Worm (Caenorhabditis elegans) whole organism, midembryonic: ENCODE data around the gene F08D12.4.

Source experiments
- T22C8.4 ChIP-seq: fragments of 200-800 bp; sonication (Bioruptor generic); IDR thresholded peaks from 2 replicates; pipeline ENCODE4 v1.3.6; 2022; ENCODE audit warnings: missing genetic modification characterization, missing compliant biosample characterization
- cog-1 ChIP-seq: sonication (generic microtip); optimal IDR thresholded peaks from 2 replicates; lab custom pipeline; 2016; ENCODE audit warnings: missing genetic modification characterization, missing compliant biosample characterization
- flt-1 ChIP-seq: fragments of 200-800 bp; sonication (Bioruptor generic); IDR thresholded peaks from 2 replicates; pipeline ENCODE4 v1.3.6; 2022; ENCODE audit warnings: missing genetic modification characterization, missing compliant biosample characterization
- klf-2 ChIP-seq: fragments of 200-800 bp; sonication (Bioruptor generic); conservative IDR thresholded peaks from 2 replicates; pipeline ENCODE4 v1.3.6; 2022; ENCODE audit warnings: missing genetic modification reagents, missing genetic modification characterization, missing compliant biosample characterization
- med-1 ChIP-seq: sonication (generic microtip); optimal IDR thresholded peaks from 2 replicates; lab custom pipeline; 2017; ENCODE audit warnings: missing genetic modification characterization, mild to moderate bottlenecking, missing compliant biosample characterization, antibody characterized with exemption, missing genetic modification reagents; ENCODE audit not compliant: insufficient read depth
- ref-1 ChIP-seq: fragments of 200-800 bp; sonication (Bioruptor generic); conservative IDR thresholded peaks from 2 replicates; pipeline ENCODE4 v1.3.6; 2022; ENCODE audit warnings: missing genetic modification reagents, missing genetic modification characterization, missing compliant biosample characterization
- tab-1 ChIP-seq: fragments of 200-800 bp; sonication (Bioruptor generic); IDR thresholded peaks from 2 replicates; pipeline ENCODE4 v1.3.6; 2022; ENCODE audit warnings: missing genetic modification characterization, missing compliant biosample characterization
- ztf-23 ChIP-seq: fragments of 200-800 bp; sonication (Bioruptor generic); IDR thresholded peaks from 2 replicates; pipeline ENCODE4 v1.3.6; 2022; ENCODE audit warnings: missing genetic modification reagents, missing genetic modification characterization, missing compliant biosample characterization
- ztf-29 ChIP-seq: fragments of 200-800 bp; sonication (Bioruptor generic); IDR thresholded peaks from 2 replicates; pipeline ENCODE4 v1.3.6; 2022; ENCODE audit warnings: missing genetic modification reagents, missing genetic modification characterization, missing compliant biosample characterization

The F08D12.4 gene

DNA sequence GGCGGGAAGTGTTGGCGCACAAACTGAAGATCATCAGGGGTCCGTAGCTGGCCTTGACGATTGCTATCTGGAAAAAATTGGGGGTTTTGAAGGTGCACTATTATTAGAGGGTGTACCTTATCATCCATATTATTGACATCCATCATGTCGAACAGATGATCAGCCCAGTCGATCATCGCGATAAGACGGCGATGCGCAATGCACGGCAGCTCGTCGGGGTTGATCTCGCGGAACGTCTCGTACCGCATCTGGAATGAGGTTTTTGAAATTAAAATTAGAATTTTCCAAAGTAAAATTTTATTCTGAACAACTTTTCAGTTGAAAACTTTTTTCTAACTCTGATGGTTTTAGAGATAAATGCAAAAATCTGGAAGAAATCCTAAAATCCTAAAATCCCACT lies 20.0 kb downstream of the F08D12.4 start:
- no peak for TF ChIP-seq ztf-23 (GFP tag; lab: Robert Waterston, UW)
- TF ChIP-seq flt-1, result no peak
- no peak for TF ChIP-seq ref-1
- TF ChIP-seq T22C8.4, result no peak
- no peak for TF ChIP-seq cog-1
- TF ChIP-seq tab-1 (GFP tag; lab: Robert Waterston, UW), result no peak
- TF ChIP-seq ztf-29, result no peak
- TF ChIP-seq klf-2, result no peak
- TF ChIP-seq med-1 (GFP tag; lab: Kevin White, UChicago), result no peak

DNA sequence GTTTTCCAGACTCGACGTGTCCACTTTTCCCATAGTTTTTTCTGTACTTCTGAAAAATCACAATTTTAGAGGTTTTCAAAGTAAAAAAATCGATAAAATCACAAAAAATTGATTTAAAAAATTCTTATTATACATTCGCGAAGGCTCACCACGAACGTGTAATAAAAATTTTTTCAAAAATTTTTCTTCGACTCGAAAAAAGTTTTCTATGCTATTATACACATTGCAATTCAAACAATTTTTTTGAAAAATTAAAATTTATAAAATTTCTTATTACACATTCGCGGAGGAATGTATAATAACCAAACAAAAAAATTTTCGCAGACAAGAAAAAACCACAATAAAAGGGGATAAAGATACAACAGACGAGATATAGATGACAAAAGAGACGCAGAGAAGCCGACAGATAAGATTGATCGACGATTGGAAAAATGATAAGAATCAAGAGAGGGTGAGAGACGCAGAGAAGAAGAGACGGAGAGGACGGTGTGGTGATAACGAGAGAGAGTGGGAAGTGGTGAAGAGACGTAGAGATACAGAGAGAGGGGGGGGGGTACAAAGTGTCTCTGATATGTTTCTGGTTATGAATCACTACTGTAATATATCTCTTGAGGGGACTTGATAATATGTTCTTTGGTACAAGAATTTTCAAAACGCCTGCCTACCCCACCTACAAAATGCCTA lies 22.7 kb downstream of the F08D12.4 start, which contains the start of gene nhr-119:
Gene nhr-119 (minus strand): TSS at position 51 of the 684 bp plus-strand sequence.
- TF ChIP-seq med-1 (GFP tag; lab: Kevin White, UChicago), result no peak
- peak; percentile 10 for TF ChIP-seq cog-1
- TF ChIP-seq ztf-29, result no peak

DNA sequence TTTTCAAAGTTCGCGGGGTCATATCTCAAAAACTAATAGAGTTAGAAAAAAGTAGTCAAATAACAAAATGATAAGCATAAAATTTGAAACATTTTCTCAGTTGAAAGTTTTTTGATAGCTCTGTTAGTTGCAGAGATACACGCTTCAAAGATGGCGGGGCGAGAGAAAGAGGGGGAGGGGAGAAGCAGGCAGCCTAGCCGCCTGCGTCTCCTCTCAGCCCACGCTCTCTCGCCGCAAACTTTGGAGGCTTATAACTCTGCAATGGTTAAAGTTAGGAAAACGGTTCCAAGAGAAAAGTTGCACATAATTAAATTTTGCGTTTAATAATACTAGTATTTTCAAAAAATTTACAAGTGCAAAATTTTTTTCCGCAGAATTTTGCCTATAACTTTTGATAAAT lies 23.8 kb downstream of the F08D12.4 start:
- TF ChIP-seq ztf-23 (GFP tag; lab: Robert Waterston, UW) (no peak), klf-2 (no peak), tab-1 (GFP tag; lab: Robert Waterston, UW) (no peak), ztf-29 (no peak), flt-1 (no peak), cog-1 (no peak), ref-1 (no peak), med-1 (GFP tag; lab: Kevin White, UChicago) (no peak), T22C8.4 (no peak)

DNA sequence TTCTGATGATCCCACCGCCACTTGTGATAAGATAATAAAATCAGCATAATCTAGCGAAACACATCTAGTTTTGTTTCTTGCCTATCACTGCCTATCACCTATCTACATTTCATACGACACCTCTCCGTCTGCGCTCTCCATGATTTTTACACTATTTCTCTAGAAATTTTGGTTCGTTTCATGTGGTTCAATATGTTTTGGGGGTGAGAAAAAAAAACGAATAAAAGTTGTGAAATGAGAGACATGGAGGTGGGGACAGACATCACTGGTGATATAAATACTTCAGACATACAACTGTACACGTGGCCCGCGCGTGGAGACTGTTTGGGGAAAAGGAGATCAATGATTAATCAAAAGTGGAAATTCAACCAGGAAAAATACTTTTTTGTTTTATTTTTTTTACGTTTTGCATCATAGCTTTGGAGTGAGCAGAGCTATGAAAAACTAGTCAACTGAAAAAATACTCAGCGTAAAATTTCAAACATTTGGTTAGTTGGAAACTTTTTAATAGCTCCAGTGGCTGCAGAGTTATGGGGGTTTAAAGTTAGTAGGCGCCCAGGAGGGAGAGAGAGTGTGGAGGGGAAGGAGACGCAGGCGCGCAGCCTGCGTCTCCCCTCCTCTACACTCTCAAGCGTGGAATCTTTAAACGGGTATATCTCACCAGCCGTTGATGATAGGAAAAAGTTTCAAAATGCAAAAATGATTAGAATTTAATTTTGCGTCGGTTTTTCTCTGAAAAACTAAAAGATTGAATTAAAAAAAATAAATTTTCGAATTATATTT lies 25.0 kb downstream of the F08D12.4 start:
- TF ChIP-seq ztf-29, result no peak
- no peak for TF ChIP-seq flt-1
- TF ChIP-seq T22C8.4, result no peak
- TF ChIP-seq ztf-23 (GFP tag; lab: Robert Waterston, UW), result no peak
- TF ChIP-seq tab-1 (GFP tag; lab: Robert Waterston, UW), result no peak
- no peak for TF ChIP-seq ref-1
- TF ChIP-seq cog-1, result no peak
- no peak for TF ChIP-seq med-1 (GFP tag; lab: Kevin White, UChicago)

DNA sequence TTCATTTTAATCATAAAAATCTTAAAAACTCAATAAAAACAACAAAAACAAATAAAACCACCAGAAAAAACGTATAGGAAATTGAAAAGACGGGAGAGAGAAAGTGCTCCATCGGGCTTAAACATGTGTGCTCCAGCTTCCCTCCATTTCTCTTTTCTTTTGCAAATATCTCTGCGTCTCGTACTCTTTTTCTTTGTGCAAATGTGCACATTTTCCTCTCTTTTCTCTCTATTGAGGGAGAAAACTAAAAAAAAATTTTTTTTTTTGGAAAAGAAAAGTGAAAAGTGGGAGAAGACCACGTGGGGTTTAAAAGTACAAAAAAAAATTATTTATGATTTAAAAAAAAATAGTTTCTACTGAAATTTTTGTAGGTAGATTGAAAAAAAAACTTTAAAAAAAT lies 26.3 kb downstream of the F08D12.4 start:
- TF ChIP-seq cog-1, result no peak
- TF ChIP-seq ztf-29, result no peak
- TF ChIP-seq ztf-23 (GFP tag; lab: Robert Waterston, UW), result no peak
- TF ChIP-seq tab-1 (GFP tag; lab: Robert Waterston, UW), result no peak
- TF ChIP-seq med-1 (GFP tag; lab: Kevin White, UChicago), result no peak
- TF ChIP-seq ref-1, result no peak
- no peak for TF ChIP-seq flt-1
- TF ChIP-seq T22C8.4, result no peak
- TF ChIP-seq klf-2, result no peak

DNA sequence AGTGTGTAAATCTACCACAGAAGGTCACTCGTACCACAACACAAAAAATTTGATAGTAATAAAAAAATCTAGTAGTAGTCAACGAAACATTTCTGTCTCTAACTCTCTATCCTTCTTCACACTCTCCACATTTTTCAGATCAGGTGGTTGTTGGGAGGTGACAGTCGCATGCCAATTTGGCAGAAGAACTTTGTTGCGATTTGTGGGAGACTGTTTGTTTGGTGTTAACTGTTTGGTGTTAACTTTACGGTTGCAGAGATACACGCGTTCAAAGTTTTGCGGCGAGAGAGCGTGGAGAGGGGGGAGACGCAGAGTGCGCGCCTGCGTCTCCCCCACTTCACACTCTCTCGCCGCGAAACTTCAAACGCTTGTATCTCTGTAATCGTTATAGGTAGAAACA lies 27.0 kb downstream of the F08D12.4 start:
- TF ChIP-seq ref-1 (no peak), tab-1 (GFP tag; lab: Robert Waterston, UW) (no peak), flt-1 (no peak), med-1 (GFP tag; lab: Kevin White, UChicago) (no peak), ztf-29 (no peak)

DNA sequence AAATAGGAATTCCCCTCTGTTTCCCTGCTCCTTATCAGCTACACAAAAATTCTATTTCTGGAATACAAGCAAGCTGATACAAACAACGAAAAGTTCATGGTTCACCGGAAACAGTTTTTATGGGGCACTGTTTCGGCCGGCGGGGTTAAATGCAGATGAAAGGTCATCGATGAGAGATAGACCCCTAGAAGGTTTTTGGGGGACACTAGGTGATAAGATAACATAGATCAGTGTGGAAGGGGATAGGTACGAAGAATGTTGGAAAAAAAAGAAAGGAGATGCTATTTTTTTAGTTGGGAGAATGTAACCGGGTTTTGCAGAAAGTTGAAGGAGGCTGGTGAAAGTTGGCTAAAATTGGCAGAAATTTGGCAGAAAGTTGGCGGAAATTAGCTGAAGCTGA lies 27.6 kb downstream of the F08D12.4 start:
- TF ChIP-seq ztf-29 (no peak), flt-1 (no peak), cog-1 (no peak), T22C8.4 (no peak), klf-2 (no peak), ztf-23 (GFP tag; lab: Robert Waterston, UW) (no peak), tab-1 (GFP tag; lab: Robert Waterston, UW) (no peak), ref-1 (no peak), med-1 (GFP tag; lab: Kevin White, UChicago) (no peak)

DNA sequence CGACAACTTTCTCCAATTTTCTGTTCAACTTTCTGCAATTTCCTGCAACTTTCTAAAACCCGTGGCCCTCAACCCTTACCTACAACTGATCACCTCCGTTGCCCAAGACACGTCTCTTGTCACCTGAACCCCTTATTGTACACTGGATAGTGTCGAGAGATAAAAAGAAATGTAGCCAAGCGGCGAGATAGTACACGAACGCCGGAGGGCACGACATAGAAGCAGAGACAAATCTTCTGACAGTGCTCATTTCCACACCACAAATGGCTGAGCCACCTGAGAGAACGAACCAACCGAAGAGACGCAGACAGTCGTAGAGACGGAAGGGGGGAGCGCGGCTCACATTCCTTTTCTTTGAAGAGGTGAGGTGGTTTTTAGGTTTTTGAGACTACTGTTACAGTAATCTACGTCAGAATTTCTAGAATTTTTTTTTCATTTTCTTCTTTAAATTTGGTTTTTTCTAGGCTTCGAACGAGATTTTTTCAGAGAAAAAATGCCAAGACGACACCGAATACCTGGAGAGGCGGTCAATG lies 29.8 kb downstream of the F08D12.4 start, which contains the start of gene K12H6.12:
Gene K12H6.12 (plus strand): TSS at position 483 of the 533 bp plus-strand sequence.
- no peak for TF ChIP-seq cog-1
- no peak for TF ChIP-seq ztf-29
- TF ChIP-seq T22C8.4, result no peak
- TF ChIP-seq ref-1, result no peak

DNA sequence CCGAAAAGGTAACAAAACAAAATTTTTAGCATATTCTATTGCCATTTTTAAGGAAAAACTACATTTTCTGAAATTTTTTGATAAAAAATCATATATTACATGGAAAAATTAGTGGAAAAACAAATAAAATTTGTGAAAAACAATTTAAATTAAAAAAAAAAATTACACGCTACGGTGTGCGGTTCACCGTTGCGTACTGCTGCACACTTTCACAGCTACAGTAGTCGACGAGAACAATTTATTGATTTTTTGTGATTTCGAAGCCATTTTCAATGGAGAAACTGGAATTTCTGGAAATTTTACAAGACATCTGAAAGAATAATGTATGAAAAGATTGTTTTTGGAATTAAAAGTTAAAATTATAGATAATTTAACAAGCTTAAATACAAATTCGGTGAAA lies 37.1 kb downstream of the F08D12.4 start:
- TF ChIP-seq T22C8.4 (no peak), flt-1 (no peak), med-1 (GFP tag; lab: Kevin White, UChicago) (no peak), ztf-23 (GFP tag; lab: Robert Waterston, UW) (no peak), tab-1 (GFP tag; lab: Robert Waterston, UW) (no peak), ztf-29 (no peak), cog-1 (no peak), ref-1 (no peak), klf-2 (no peak)

DNA sequence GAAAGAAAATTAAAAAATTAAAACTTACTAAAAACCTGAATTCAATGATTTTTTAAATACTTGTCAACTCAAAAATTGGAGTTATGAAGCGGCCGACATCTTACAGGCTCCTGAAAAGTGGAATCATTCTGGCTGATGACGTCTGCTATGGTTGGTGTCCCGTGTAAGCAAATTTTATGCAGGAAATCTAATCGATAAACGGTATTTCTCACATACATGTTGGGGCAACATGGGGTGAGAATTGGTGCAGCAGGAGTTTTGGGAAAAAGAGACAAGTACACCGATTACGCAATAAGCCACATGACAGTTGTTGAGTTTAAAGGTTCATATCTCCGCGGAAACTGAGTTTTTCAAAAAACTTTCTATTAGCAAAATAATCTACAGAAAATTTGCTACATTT lies 37.5 kb downstream of the F08D12.4 start, which contains the start of gene K12H6.2:
Gene K12H6.2 (minus strand): TSS at position 101 of the 400 bp plus-strand sequence.
- TF ChIP-seq med-1 (GFP tag; lab: Kevin White, UChicago) (no peak), cog-1 (no peak)

DNA sequence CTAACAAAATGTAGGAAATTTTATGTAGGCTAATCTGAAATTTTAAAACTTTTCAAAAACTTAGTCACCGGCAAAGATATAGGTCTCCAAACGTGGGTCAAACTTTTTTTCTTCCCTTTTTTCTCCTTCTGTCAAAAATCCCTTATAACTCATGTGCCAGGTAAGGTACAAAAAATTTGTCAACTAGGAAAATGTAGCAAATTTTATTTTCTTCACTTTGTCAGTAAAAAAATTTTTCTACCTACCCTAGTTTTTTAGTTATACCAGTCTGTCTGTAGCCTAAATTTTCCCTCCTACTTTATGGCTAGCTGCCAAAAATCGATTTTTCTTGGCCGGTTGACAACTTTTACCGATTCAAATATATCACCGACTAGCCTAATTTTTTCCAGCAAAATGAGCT lies 38.7 kb downstream of the F08D12.4 start, which contains the start of gene set-13:
Gene set-13 (plus strand): TSS at position 301 of the 400 bp plus-strand sequence.
- no peak for TF ChIP-seq tab-1 (GFP tag; lab: Robert Waterston, UW)
- no peak for TF ChIP-seq flt-1
- no peak for TF ChIP-seq ztf-29
- TF ChIP-seq ref-1, result no peak
- no peak for TF ChIP-seq klf-2
- no peak for TF ChIP-seq cog-1
- no peak for TF ChIP-seq ztf-23 (GFP tag; lab: Robert Waterston, UW)
- TF ChIP-seq T22C8.4, result no peak
- TF ChIP-seq med-1 (GFP tag; lab: Kevin White, UChicago), result no peak
